Fruit fly (Drosophila melanogaster): ENCODE results near the gene RpL4.

- no peak for TF ChIP-seq ovo (GFP tag; optimal IDR thresholded peaks at IDR 0.05)
- no peak for TF ChIP-seq CG7045 (GFP tag; optimal IDR thresholded peaks at IDR 0.05)
These were observed 6.6 kb downstream of the RpL4 start for dm6 chr3R:27928984-27929924.

Measured in whole organism, adult.